Fruit fly (Drosophila melanogaster): Measurements from ENCODE around the gene CG9368.

Gene CG9368

dm6 chr3L:19632766-19633632, 31.6 kb downstream of the CG9368 start (continued):
- TF ChIP-seq Poxn (GFP tag; IDR thresholded peaks at IDR 0.05) (peak; percentile 38; the same call in 1 of the 2 replicates), CG18619 (GFP tag; optimal IDR thresholded peaks at IDR 0.05) (peak; percentile 16), ftz-f1 (GFP tag; optimal IDR thresholded peaks at IDR 0.05) (peak; percentile 45), dmrt11E (tag; optimal IDR thresholded peaks at IDR 0.05) (no peak), CG3065 (GFP tag; optimal IDR thresholded peaks at IDR 0.05) (no peak), Oaz (GFP tag; IDR thresholded peaks at IDR 0.05) (no peak), CG2889 (GFP tag; IDR thresholded peaks at IDR 0.05) (peak; percentile 53; the same call in 1 of the 3 replicates), CG2199 (GFP tag; IDR thresholded peaks at IDR 0.05) (peak; percentile 72; the same call in 1 of the 3 replicates), CG6254 (GFP tag; optimal IDR thresholded peaks at IDR 0.05) (no peak), Atf6 (GFP tag; IDR thresholded peaks at IDR 0.05) (peak; percentile 71), CG11504 (tag; optimal IDR thresholded peaks at IDR 0.05) (peak; percentile 64), Atf-2 (GFP tag; optimal IDR thresholded peaks at IDR 0.05) (no peak), stwl (tag; optimal IDR thresholded peaks at IDR 0.05) (no peak), C15 (GFP tag; IDR thresholded peaks at IDR 0.05) (no peak), lmd (GFP tag; IDR thresholded peaks at IDR 0.05) (peak; percentile 74), hkb (optimal IDR thresholded peaks at IDR 0.05) (no peak), hkb (GFP tag; IDR thresholded peaks at IDR 0.05) (peak; percentile 71), CG3726 (GFP tag; IDR thresholded peaks at IDR 0.05) (no peak), emc (GFP tag; optimal IDR thresholded peaks at IDR 0.05) (no peak), Scr (GFP tag; IDR thresholded peaks at IDR 0.05; ENCODE audit: partially characterized antibody) (no peak), H15 (GFP tag; IDR thresholded peaks at IDR 0.05) (no peak), sim (GFP tag; IDR thresholded peaks at IDR 0.05) (no peak), run (tag; optimal IDR thresholded peaks at IDR 0.05) (no peak), CG4854 (GFP tag; optimal IDR thresholded peaks at IDR 0.05) (peak; percentile 48), pan (optimal IDR thresholded peaks at IDR 0.05) (no peak), pan (GFP tag; optimal IDR thresholded peaks at IDR 0.05 in 1 of 2, IDR thresholded peaks at IDR 0.05 in 1 of 2) (peak in 1 of 2 experiments; percentile 57), tap (tag; optimal IDR thresholded peaks at IDR 0.05) (peak; percentile 36), CG10274 (GFP tag; optimal IDR thresholded peaks at IDR 0.05) (peak; percentile 19), MESR4 (GFP tag; optimal IDR thresholded peaks at IDR 0.05) (no peak), sqz (GFP tag; optimal IDR thresholded peaks at IDR 0.05) (no peak), CG10565 (GFP tag; optimal IDR thresholded peaks at IDR 0.05) (no peak), CG8944 (GFP tag; optimal IDR thresholded peaks at IDR 0.05) (no peak), pfk (GFP tag; optimal IDR thresholded peaks at IDR 0.05) (no peak), CG9876 (GFP tag; optimal IDR thresholded peaks at IDR 0.05) (no peak), CG16815 (GFP tag; optimal IDR thresholded peaks at IDR 0.05) (peak; percentile 45), schlank (tag; optimal IDR thresholded peaks at IDR 0.05) (peak; percentile 44), CG12659 (GFP tag; optimal IDR thresholded peaks at IDR 0.05) (peak; percentile 51), CG32772 (GFP tag; IDR thresholded peaks at IDR 0.05) (peak; percentile 34; the same call in 1 of the 2 replicates), dmrt99B (tag; optimal IDR thresholded peaks at IDR 0.05) (no peak), CG4617 (GFP tag; optimal IDR thresholded peaks at IDR 0.05; ENCODE audit: borderline replicate concordance) (peak; percentile 9), Doc2 (GFP tag; IDR thresholded peaks at IDR 0.05) (no peak), CG12769 (tag; optimal IDR thresholded peaks at IDR 0.05) (peak; percentile 80), Pdp1 (GFP tag; optimal IDR thresholded peaks at IDR 0.05) (peak; percentile 13 to 39), slbo (GFP tag; IDR thresholded peaks at IDR 0.05) (peak; percentile 90), YL-1 (GFP tag; optimal IDR thresholded peaks at IDR 0.05) (no peak), gce (GFP tag; IDR thresholded peaks at IDR 0.05) (no peak), en (GFP tag; optimal IDR thresholded peaks at IDR 0.05) (no peak), CG8388 (GFP tag; optimal IDR thresholded peaks at IDR 0.05) (no peak), CG7839 (tag; optimal IDR thresholded peaks at IDR 0.05) (peak; percentile 75), br (optimal IDR thresholded peaks at IDR 0.05) (no peak)
